Fruit fly (Drosophila melanogaster): Measurements from ENCODE around the gene RpS30.

DNA sequence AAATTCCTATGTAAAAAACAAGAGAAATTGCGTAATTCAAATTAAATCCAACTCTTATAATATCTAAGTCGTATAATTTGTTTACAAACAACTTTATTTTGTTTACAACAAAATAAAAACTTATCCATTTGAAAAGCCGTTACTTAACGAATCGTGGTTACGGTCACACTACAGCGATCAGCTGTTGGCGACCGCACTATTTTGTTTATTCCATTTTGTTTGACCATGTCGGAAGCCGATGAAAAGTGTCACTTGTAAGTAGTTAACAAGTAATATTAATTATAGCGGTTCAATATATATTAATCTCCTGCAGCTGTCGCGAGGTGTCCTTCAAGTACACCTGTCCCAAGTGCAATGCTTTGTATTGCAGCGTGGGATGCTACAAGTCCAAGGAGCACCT is 19.4 kb upstream of the RpS30 start, which contains the start of gene CG31223:
- TF ChIP-seq Mio (GFP tag; optimal IDR thresholded peaks at IDR 0.05) (no peak), h (GFP tag; optimal IDR thresholded peaks at IDR 0.05) (no peak), psq (GFP tag; optimal IDR thresholded peaks at IDR 0.05) (no peak), Hr78 (GFP tag; optimal IDR thresholded peaks at IDR 0.05) (no peak), sage (GFP tag; optimal IDR thresholded peaks at IDR 0.05) (peak; percentile 2), usp (GFP tag; optimal IDR thresholded peaks at IDR 0.05) (no peak), dmrt93B (GFP tag; optimal IDR thresholded peaks at IDR 0.05) (no peak), pan (optimal IDR thresholded peaks at IDR 0.05) (no peak)

Measured in whole organism, wandering third instar larva.